Worm (Caenorhabditis elegans) whole organism, young adult: ENCODE results near the gene C40H1.3.

Experiments used
- mes-4 ChIP-seq: sonication (generic microtip); optimal IDR thresholded peaks from 2 replicates; lab custom pipeline; 2016; ENCODE audit warnings: missing genotype, missing genetic modification characterization, missing compliant biosample characterization
- ztf-18 ChIP-seq: sonication (generic microtip); optimal IDR thresholded peaks from 2 replicates; lab custom pipeline; 2016; ENCODE audit warnings: missing genotype, mild to moderate bottlenecking, missing genetic modification characterization, missing compliant biosample characterization

DNA sequence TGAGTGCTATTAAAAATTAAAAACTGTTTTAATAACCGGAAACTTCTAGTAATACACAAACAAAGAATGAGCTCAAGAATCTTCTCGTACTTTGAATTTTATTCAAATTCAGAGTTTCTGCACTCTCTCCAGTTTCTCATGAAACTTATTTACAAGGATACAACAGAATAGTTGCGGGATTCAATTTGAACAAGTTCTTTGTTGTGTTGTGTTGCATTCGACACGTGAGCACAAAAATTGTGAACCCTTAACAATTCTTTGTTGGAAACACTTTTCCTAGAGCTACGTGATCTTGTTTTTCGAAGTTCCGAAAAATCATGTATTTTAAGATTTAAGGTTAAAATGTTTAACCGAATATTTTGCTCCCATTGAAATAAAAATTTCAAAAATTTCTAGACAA lies 44.6 kb upstream of the C40H1.3 start:
- TF ChIP-seq mes-4: no peak
- TF ChIP-seq ztf-18 (tag; lab: Kevin White, UChicago): no peak
